Fruit fly (Drosophila melanogaster) whole organism, pupa: ENCODE results near the gene CG14326.

Source experiments
- CG14655 ChIP-seq: fragments of 200-800 bp; sonication (Bioruptor generic); optimal IDR thresholded peaks from 3 replicates; lab custom pipeline; 2017; ENCODE audit warnings: mild to moderate bottlenecking, missing biosample characterization, missing genetic modification reagents, missing genetic modification characterization
- CG15710 ChIP-seq: fragments of 200-800 bp; sonication (Bioruptor generic); optimal IDR thresholded peaks from 2 replicates; lab custom pipeline; 2018; ENCODE audit warnings: missing biosample characterization, mild to moderate bottlenecking, missing genetic modification characterization, moderate library complexity
- CG17806 ChIP-seq: fragments of 200-800 bp; sonication (Bioruptor generic); optimal IDR thresholded peaks from 2 replicates; lab custom pipeline; 2018; ENCODE audit warnings: missing biosample characterization, mild to moderate bottlenecking, missing genetic modification characterization, moderate library complexity
- CG32121 ChIP-seq: fragments of 200-800 bp; sonication (Bioruptor generic); IDR thresholded peaks from 2 replicates; pipeline ENCODE4 v1.3.6; 2022; ENCODE audit warnings: missing biosample characterization, missing genetic modification characterization
- CG4496 ChIP-seq: fragments of 200-800 bp; sonication (Bioruptor generic); IDR thresholded peaks from 3 replicates; pipeline ENCODE4 v1.3.6; 2022; ENCODE audit warnings: missing biosample characterization, missing genetic modification characterization
- CG8301 ChIP-seq: fragments of 200-800 bp; sonication (Bioruptor generic); optimal IDR thresholded peaks from 2 replicates; lab custom pipeline; 2018; ENCODE audit warnings: missing biosample characterization, mild to moderate bottlenecking, missing genetic modification characterization
- D1 ChIP-seq: fragments of 200-800 bp; sonication (Bioruptor generic); optimal IDR thresholded peaks from 2 replicates; lab custom pipeline; 2018; ENCODE audit warnings: missing biosample characterization, mild to moderate bottlenecking, missing genetic modification characterization, moderate library complexity
- Ets98B ChIP-seq: fragments of 200-800 bp; sonication (Bioruptor generic); IDR thresholded peaks from 2 replicates; pipeline ENCODE4 v1.3.6; 2022; ENCODE audit warnings: missing biosample characterization, missing genetic modification characterization
- Pif1A ChIP-seq: fragments of 200-800 bp; sonication (Bioruptor generic); optimal IDR thresholded peaks from 3 replicates; lab custom pipeline; 2016; ENCODE audit warnings: missing biosample characterization, missing genetic modification characterization
- Pif1B ChIP-seq: fragments of 200-800 bp; sonication (Bioruptor generic); optimal IDR thresholded peaks from 3 replicates; lab custom pipeline; 2016; ENCODE audit warnings: missing biosample characterization, missing genetic modification characterization
- Snoo ChIP-seq: fragments of 200-800 bp; sonication (Bioruptor generic); optimal IDR thresholded peaks from 3 replicates; lab custom pipeline; 2017; ENCODE audit warnings: missing biosample characterization, mild to moderate bottlenecking, missing genetic modification characterization, inconsistent platforms
- fd96Ca ChIP-seq: fragments of 200-800 bp; sonication (Bioruptor generic); IDR thresholded peaks from 3 replicates; pipeline ENCODE4 v1.3.6; 2022; ENCODE audit warnings: missing biosample characterization, missing genetic modification characterization
- gl ChIP-seq: fragments of 200-800 bp; sonication (Bioruptor generic); optimal IDR thresholded peaks from 2 replicates; lab custom pipeline; 2018; ENCODE audit warnings: missing biosample characterization, mild to moderate bottlenecking, missing genetic modification characterization
- rn ChIP-seq: fragments of 200-800 bp; sonication (Bioruptor generic); IDR thresholded peaks from 2 replicates; pipeline ENCODE4 v1.3.6; 2022; ENCODE audit warnings: missing biosample characterization, missing genetic modification characterization

dm6 chr3R:17583658-17584460 is 35.0 kb upstream of the CG14326 start:
- TF ChIP-seq fd96Ca, result no peak
- no peak for TF ChIP-seq Snoo
- TF ChIP-seq CG15710 (tag; lab: Kevin White, UChicago), result no peak
- TF ChIP-seq Pif1B, result no peak
- no peak for TF ChIP-seq rn (GFP tag; lab: Robert Waterston, UW)
- no peak for TF ChIP-seq CG17806 (tag; lab: Kevin White, UChicago)
- no peak for TF ChIP-seq CG14655
- TF ChIP-seq CG4496 (GFP tag; lab: Robert Waterston, UW), result no peak
- no peak for TF ChIP-seq CG32121
- TF ChIP-seq Ets98B (GFP tag; lab: Robert Waterston, UW), result no peak
- TF ChIP-seq D1, result no peak
- no peak for TF ChIP-seq CG8301 (tag; lab: Kevin White, UChicago)
- no peak for TF ChIP-seq gl (tag; lab: Kevin White, UChicago)
- TF ChIP-seq Pif1A, result no peak
